Worm (Caenorhabditis elegans) whole organism, L1 larva: ENCODE data around the gene lrr-1.

Experiments
- C34B4.2 ChIP-seq: sonication (generic microtip); optimal IDR thresholded peaks from 2 replicates; lab custom pipeline; 2017; ENCODE audit warnings: mild to moderate bottlenecking, missing genetic modification characterization, missing compliant biosample characterization
- F16B12.6 ChIP-seq: fragments of 150-350 bp; optimal IDR thresholded peaks from 2 replicates; lab custom pipeline; 2014; ENCODE audit warnings: missing biosample characterization, missing genetic modification characterization
- aha-1 ChIP-seq: fragments of 150-350 bp; optimal IDR thresholded peaks from 2 replicates; lab custom pipeline; 2014; ENCODE audit warnings: missing biosample characterization, missing genetic modification characterization
- alr-1 ChIP-seq: fragments of 200-800 bp; sonication (Bioruptor generic); optimal IDR thresholded peaks from 2 replicates; lab custom pipeline; 2018; ENCODE audit warnings: borderline replicate concordance, mild to moderate bottlenecking, missing genetic modification characterization, missing compliant biosample characterization
- aly-2 ChIP-seq: fragments of 150-350 bp; optimal IDR thresholded peaks from 2 replicates; lab custom pipeline; 2014; ENCODE audit warnings: missing biosample characterization, missing genetic modification characterization
- ceh-63 ChIP-seq: fragments of 200-800 bp; sonication (Bioruptor generic); optimal IDR thresholded peaks from 2 replicates; lab custom pipeline; 2018; ENCODE audit warnings: mild to moderate bottlenecking, missing genetic modification characterization, missing compliant biosample characterization
- ceh-8 ChIP-seq: fragments of 200-800 bp; sonication (Bioruptor generic); optimal IDR thresholded peaks from 2 replicates; lab custom pipeline; 2018; ENCODE audit warnings: mild to moderate bottlenecking, missing genetic modification characterization, moderate library complexity, missing compliant biosample characterization
- dpl-1 ChIP-seq, 3 experiments: fragments of 150-350 bp in 2 of 3; sonication (generic microtip) in 1 of 3; optimal IDR thresholded peaks; 2 replicates each; lab custom pipeline; 2014 to 2017; ENCODE audit warnings: missing biosample characterization in 3 of 3, missing genetic modification characterization in 3 of 3, missing genetic modification reagents in 3 of 3
- dsc-1 ChIP-seq: sonication (generic microtip); optimal IDR thresholded peaks from 2 replicates; lab custom pipeline; 2016; ENCODE audit warnings: mild to moderate bottlenecking, missing genetic modification characterization, missing compliant biosample characterization
- egl-13 ChIP-seq: sonication (generic microtip); optimal IDR thresholded peaks from 2 replicates; lab custom pipeline; 2016; ENCODE audit warnings: missing genotype, missing genetic modification reagents, missing genetic modification characterization, missing compliant biosample characterization
- egl-27 ChIP-seq, 2 experiments: fragments of 150-350 bp in 1 of 2; sonication (generic microtip); optimal IDR thresholded peaks; 3 replicates each; lab custom pipeline; 2017 to 2018; ENCODE audit warnings: missing biosample characterization in 2 of 2, missing genetic modification characterization in 2 of 2, missing genetic modification reagents in 2 of 2
- elt-2 ChIP-seq: sonication (generic microtip); optimal IDR thresholded peaks from 2 replicates; lab custom pipeline; 2016; ENCODE audit warnings: missing genetic modification characterization, mild to moderate bottlenecking, inconsistent platforms, missing compliant biosample characterization, missing genetic modification reagents
- ets-5 ChIP-seq: fragments of 200-800 bp; sonication (Bioruptor generic); IDR thresholded peaks from 2 replicates; pipeline ENCODE4 v1.3.6; 2022; ENCODE audit warnings: missing genetic modification characterization, missing compliant biosample characterization
- fkh-8 ChIP-seq: sonication (generic microtip); optimal IDR thresholded peaks from 2 replicates; lab custom pipeline; 2016; ENCODE audit warnings: mild to moderate bottlenecking, missing genetic modification characterization, missing compliant biosample characterization
- fos-1 ChIP-seq: fragments of 150-350 bp; optimal IDR thresholded peaks from 2 replicates; lab custom pipeline; 2014; ENCODE audit warnings: missing biosample characterization, missing genetic modification characterization
- hlh-4 ChIP-seq: sonication (generic microtip); optimal IDR thresholded peaks from 2 replicates; lab custom pipeline; 2016; ENCODE audit warnings: mild to moderate bottlenecking, missing genetic modification characterization, missing compliant biosample characterization
- hpl-2 ChIP-seq: fragments of 150-350 bp; optimal IDR thresholded peaks from 2 replicates; lab custom pipeline; 2014; ENCODE audit warnings: missing biosample characterization, missing genetic modification reagents, missing genetic modification characterization
- irx-1 ChIP-seq: sonication (generic microtip); optimal IDR thresholded peaks from 2 replicates; lab custom pipeline; 2016; ENCODE audit warnings: missing genetic modification characterization, missing compliant biosample characterization
- isw-1 ChIP-seq: fragments of 200-800 bp; sonication (Bioruptor generic); IDR thresholded peaks from 2 replicates; pipeline ENCODE4 v1.3.6; 2022; ENCODE audit warnings: missing genetic modification characterization, missing compliant biosample characterization
- jun-1 ChIP-seq: fragments of 150-350 bp; optimal IDR thresholded peaks from 2 replicates; lab custom pipeline; 2014; ENCODE audit warnings: missing biosample characterization, missing genetic modification reagents, missing genetic modification characterization
- lin-13 ChIP-seq: fragments of 150-350 bp; optimal IDR thresholded peaks from 2 replicates; lab custom pipeline; 2014; ENCODE audit warnings: missing biosample characterization, missing genetic modification reagents, missing genetic modification characterization
- lin-15B ChIP-seq: fragments of 150-350 bp; sonication (generic microtip); optimal IDR thresholded peaks from 3 replicates; lab custom pipeline; 2014; ENCODE audit warnings: missing biosample characterization, missing genetic modification characterization
- lir-3 ChIP-seq: sonication (generic microtip); optimal IDR thresholded peaks from 2 replicates; lab custom pipeline; 2016; ENCODE audit warnings: mild to moderate bottlenecking, missing genetic modification characterization, moderate library complexity, missing compliant biosample characterization; ENCODE audit not compliant: poor library complexity
- lsy-2 ChIP-seq, 2 experiments: fragments of 150-350 bp; optimal IDR thresholded peaks; 2 replicates each; lab custom pipeline; 2014; ENCODE audit warnings: missing biosample characterization in 2 of 2, missing genetic modification characterization in 2 of 2
- mef-2 ChIP-seq: fragments of 150-350 bp; optimal IDR thresholded peaks from 2 replicates; lab custom pipeline; 2014; ENCODE audit warnings: missing biosample characterization, missing genetic modification characterization
- mep-1 ChIP-seq: fragments of 150-350 bp; optimal IDR thresholded peaks from 2 replicates; lab custom pipeline; 2014; ENCODE audit warnings: missing biosample characterization, missing genetic modification characterization
- nhr-11 ChIP-seq: fragments of 150-350 bp; optimal IDR thresholded peaks from 2 replicates; lab custom pipeline; 2014; ENCODE audit warnings: missing biosample characterization, missing genetic modification characterization
- nhr-12 ChIP-seq: sonication (generic microtip); optimal IDR thresholded peaks from 2 replicates; lab custom pipeline; 2017; ENCODE audit warnings: missing biosample characterization, missing genetic modification characterization
- nhr-19 ChIP-seq: fragments of 200-800 bp; sonication (Bioruptor generic); conservative IDR thresholded peaks from 2 replicates; pipeline ENCODE4 v1.3.6; 2022; ENCODE audit warnings: missing genetic modification characterization, missing compliant biosample characterization
- nhr-20 ChIP-seq: sonication (generic microtip); optimal IDR thresholded peaks from 2 replicates; lab custom pipeline; 2016; ENCODE audit warnings: mild to moderate bottlenecking, missing genetic modification characterization, missing compliant biosample characterization
- nhr-237 ChIP-seq: fragments of 150-350 bp; optimal IDR thresholded peaks from 2 replicates; lab custom pipeline; 2014; ENCODE audit warnings: missing biosample characterization, missing genetic modification characterization
- nhr-28 ChIP-seq: fragments of 150-350 bp; optimal IDR thresholded peaks from 2 replicates; lab custom pipeline; 2014; ENCODE audit warnings: missing biosample characterization, missing genetic modification characterization
- nhr-71 ChIP-seq: sonication (generic microtip); optimal IDR thresholded peaks from 2 replicates; lab custom pipeline; 2016; ENCODE audit warnings: mild to moderate bottlenecking, missing genetic modification characterization, moderate library complexity, missing compliant biosample characterization
- nhr-76 ChIP-seq: sonication (generic microtip); optimal IDR thresholded peaks from 2 replicates; lab custom pipeline; 2017; ENCODE audit warnings: missing biosample characterization, missing genetic modification characterization
- nhr-77 ChIP-seq: fragments of 150-350 bp; optimal IDR thresholded peaks from 2 replicates; lab custom pipeline; 2014; ENCODE audit warnings: missing biosample characterization, missing genetic modification characterization
- nhr-84 ChIP-seq: sonication (generic microtip); optimal IDR thresholded peaks from 2 replicates; lab custom pipeline; 2017; ENCODE audit warnings: missing biosample characterization, missing genetic modification characterization
- nhr-85 ChIP-seq: sonication (generic microtip); peaks from one replicate; lab custom pipeline; 2016; ENCODE audit warnings: missing genetic modification characterization, inconsistent platforms, missing compliant biosample characterization
- nhr-90 ChIP-seq: sonication (generic microtip); optimal IDR thresholded peaks from 2 replicates; lab custom pipeline; 2016; ENCODE audit warnings: mild to moderate bottlenecking, missing genetic modification characterization, missing compliant biosample characterization; ENCODE audit not compliant: poor library complexity
- pag-3 ChIP-seq: sonication (generic microtip); optimal IDR thresholded peaks from 2 replicates; lab custom pipeline; 2017; ENCODE audit warnings: missing genetic modification characterization, mild to moderate bottlenecking, missing compliant biosample characterization, antibody characterized with exemption, borderline replicate concordance; ENCODE audit not compliant: insufficient read depth
- pax-3 ChIP-seq: fragments of 200-800 bp; sonication (Bioruptor generic); optimal IDR thresholded peaks from 2 replicates; lab custom pipeline; 2018; ENCODE audit warnings: mild to moderate bottlenecking, missing genetic modification characterization, moderate library complexity, missing compliant biosample characterization
- rnt-1 ChIP-seq: sonication (generic microtip); optimal IDR thresholded peaks from 2 replicates; lab custom pipeline; 2016; ENCODE audit warnings: mild to moderate bottlenecking, missing genetic modification characterization, moderate library complexity, missing compliant biosample characterization
- snpc-4 ChIP-seq: fragments of 150-350 bp; optimal IDR thresholded peaks from 2 replicates; lab custom pipeline; 2014; ENCODE audit warnings: missing biosample characterization, missing genetic modification characterization
- sox-4 ChIP-seq: sonication (generic microtip); optimal IDR thresholded peaks from 2 replicates; lab custom pipeline; 2016; ENCODE audit warnings: missing genetic modification characterization, missing compliant biosample characterization
- sup-37 ChIP-seq: fragments of 200-800 bp; sonication (Bioruptor generic); optimal IDR thresholded peaks from 2 replicates; lab custom pipeline; 2018; ENCODE audit warnings: mild to moderate bottlenecking, missing genetic modification characterization, missing compliant biosample characterization
- tbx-2 ChIP-seq: sonication (generic microtip); optimal IDR thresholded peaks from 2 replicates; lab custom pipeline; 2016; ENCODE audit warnings: missing genetic modification characterization, missing compliant biosample characterization
- unc-130 ChIP-seq: fragments of 150-350 bp; optimal IDR thresholded peaks from 2 replicates; lab custom pipeline; 2017; ENCODE audit warnings: missing biosample characterization, missing genetic modification characterization, inconsistent platforms
- unc-62 ChIP-seq: fragments of 150-350 bp; optimal IDR thresholded peaks from 2 replicates; lab custom pipeline; 2014; ENCODE audit warnings: missing biosample characterization, missing genetic modification reagents, missing genetic modification characterization
- unc-86 ChIP-seq: sonication (generic microtip); optimal IDR thresholded peaks from 2 replicates; lab custom pipeline; 2016; ENCODE audit warnings: missing genetic modification characterization, missing compliant biosample characterization
- unc-98 ChIP-seq: fragments of 200-800 bp; sonication (Bioruptor generic); IDR thresholded peaks from 2 replicates; pipeline ENCODE4 v1.3.6; 2022; ENCODE audit warnings: missing genetic modification characterization, missing compliant biosample characterization
- vab-15 ChIP-seq: sonication (generic microtip); optimal IDR thresholded peaks from 2 replicates; lab custom pipeline; 2017; ENCODE audit warnings: missing genotype, mild to moderate bottlenecking, missing genetic modification characterization, missing compliant biosample characterization
- xbp-1 ChIP-seq: sonication (generic microtip); optimal IDR thresholded peaks from 2 replicates; lab custom pipeline; 2016; ENCODE audit warnings: missing genetic modification characterization, missing compliant biosample characterization
- zip-4 ChIP-seq: fragments of 200-800 bp; sonication (Bioruptor generic); optimal IDR thresholded peaks from 2 replicates; lab custom pipeline; 2018; ENCODE audit warnings: mild to moderate bottlenecking, missing genetic modification characterization, moderate library complexity, missing compliant biosample characterization

The lrr-1 gene

ce11 chrII:5061794-5062368 lies 25.6 kb upstream of the lrr-1 start, which contains the start of gene smc-5:
Gene smc-5 (plus strand): TSS chrII:5062125.
- TF ChIP-seq nhr-90 (tag; lab: Kevin White, UChicago) (peak; percentile 60), lin-13 (GFP tag; lab: Kevin White, UChicago) (peak; percentile 41), jun-1 (tag; lab: Kevin White, UChicago) (peak; percentile 32), sup-37 (no peak), mef-2 (peak; percentile 51), lin-15B (tag; lab: Kevin White, UChicago) (peak; percentile 87), ets-5 (no peak), lsy-2 (tag; optimal IDR thresholded peaks at IDR 0.05; lab: Kevin White, UChicago) (peak; percentile 71 to 94), dpl-1 (GFP tag; optimal IDR thresholded peaks at IDR 0.05; lab: Kevin White, UChicago) (peak; percentile 82 to 91 (median 84)), fkh-8 (tag; lab: Kevin White, UChicago) (peak; percentile 75), isw-1 (GFP tag; lab: Robert Waterston, UW) (peak; percentile 71), dsc-1 (tag; lab: Kevin White, UChicago) (peak; percentile 39), egl-13 (tag; lab: Kevin White, UChicago) (no peak), egl-27 (tag; optimal IDR thresholded peaks at IDR 0.05; lab: Kevin White, UChicago) (no peak), irx-1 (no peak), nhr-20 (tag; lab: Kevin White, UChicago) (peak; percentile 66), nhr-85 (tag; lab: Kevin White, UChicago) (peak; percentile 69), xbp-1 (tag; lab: Kevin White, UChicago) (peak; percentile 56), ceh-8 (GFP tag; lab: Kevin White, UChicago) (no peak), nhr-19 (GFP tag; lab: Robert Waterston, UW) (peak; percentile 56), nhr-76 (tag; lab: Kevin White, UChicago) (no peak), unc-130 (tag; lab: Kevin White, UChicago) (peak; percentile 45), zip-4 (GFP tag; lab: Kevin White, UChicago) (no peak), pax-3 (tag; lab: Kevin White, UChicago) (peak; percentile 53), vab-15 (tag; lab: Kevin White, UChicago) (peak; percentile 60), elt-2 (no peak), alr-1 (no peak), nhr-237 (no peak), nhr-28 (tag; lab: Kevin White, UChicago) (no peak), F16B12.6 (tag; lab: Kevin White, UChicago) (peak; percentile 65), lir-3 (peak; percentile 73), tbx-2 (tag; lab: Kevin White, UChicago) (peak; percentile 57), sox-4 (tag; lab: Kevin White, UChicago) (peak; percentile 16), snpc-4 (peak; percentile 63), nhr-12 (no peak), nhr-71 (tag; lab: Kevin White, UChicago) (peak; percentile 75), hlh-4 (tag; lab: Kevin White, UChicago) (no peak), nhr-77 (tag; lab: Kevin White, UChicago) (peak; percentile 62), ceh-63 (GFP tag; lab: Kevin White, UChicago) (no peak), unc-98 (GFP tag; lab: Robert Waterston, UW) (peak; percentile 25; the same call in 1 of the 2 replicates), hpl-2 (GFP tag; lab: Kevin White, UChicago) (peak; percentile 8), fos-1 (peak; percentile 54), pag-3 (tag; lab: Kevin White, UChicago) (no peak), mep-1 (tag; lab: Kevin White, UChicago) (peak; percentile 69), aha-1 (no peak), unc-62 (GFP tag; lab: Kevin White, UChicago) (no peak), aly-2 (tag; lab: Kevin White, UChicago) (peak; percentile 28), rnt-1 (peak; percentile 82), unc-86 (peak; percentile 49), nhr-11 (tag; lab: Kevin White, UChicago) (no peak), C34B4.2 (tag; lab: Kevin White, UChicago) (no peak), nhr-84 (tag; lab: Kevin White, UChicago) (no peak)
